Worm (Caenorhabditis elegans) whole organism, midembryonic: ENCODE data around the gene pgp-7.

Experiments
- T22C8.4 ChIP-seq: fragments of 200-800 bp; sonication (Bioruptor generic); IDR thresholded peaks from 2 replicates; pipeline ENCODE4 v1.3.6; 2022; ENCODE audit warnings: missing genetic modification characterization, missing compliant biosample characterization
- cog-1 ChIP-seq: sonication (generic microtip); optimal IDR thresholded peaks from 2 replicates; lab custom pipeline; 2016; ENCODE audit warnings: missing genetic modification characterization, missing compliant biosample characterization
- flt-1 ChIP-seq: fragments of 200-800 bp; sonication (Bioruptor generic); IDR thresholded peaks from 2 replicates; pipeline ENCODE4 v1.3.6; 2022; ENCODE audit warnings: missing genetic modification characterization, missing compliant biosample characterization
- klf-2 ChIP-seq: fragments of 200-800 bp; sonication (Bioruptor generic); conservative IDR thresholded peaks from 2 replicates; pipeline ENCODE4 v1.3.6; 2022; ENCODE audit warnings: missing genetic modification reagents, missing genetic modification characterization, missing compliant biosample characterization
- med-1 ChIP-seq: sonication (generic microtip); optimal IDR thresholded peaks from 2 replicates; lab custom pipeline; 2017; ENCODE audit warnings: missing genetic modification characterization, mild to moderate bottlenecking, missing compliant biosample characterization, antibody characterized with exemption, missing genetic modification reagents; ENCODE audit not compliant: insufficient read depth
- ref-1 ChIP-seq: fragments of 200-800 bp; sonication (Bioruptor generic); conservative IDR thresholded peaks from 2 replicates; pipeline ENCODE4 v1.3.6; 2022; ENCODE audit warnings: missing genetic modification reagents, missing genetic modification characterization, missing compliant biosample characterization
- tab-1 ChIP-seq: fragments of 200-800 bp; sonication (Bioruptor generic); IDR thresholded peaks from 2 replicates; pipeline ENCODE4 v1.3.6; 2022; ENCODE audit warnings: missing genetic modification characterization, missing compliant biosample characterization
- ztf-23 ChIP-seq: fragments of 200-800 bp; sonication (Bioruptor generic); IDR thresholded peaks from 2 replicates; pipeline ENCODE4 v1.3.6; 2022; ENCODE audit warnings: missing genetic modification reagents, missing genetic modification characterization, missing compliant biosample characterization
- ztf-29 ChIP-seq: fragments of 200-800 bp; sonication (Bioruptor generic); IDR thresholded peaks from 2 replicates; pipeline ENCODE4 v1.3.6; 2022; ENCODE audit warnings: missing genetic modification reagents, missing genetic modification characterization, missing compliant biosample characterization

DNA sequence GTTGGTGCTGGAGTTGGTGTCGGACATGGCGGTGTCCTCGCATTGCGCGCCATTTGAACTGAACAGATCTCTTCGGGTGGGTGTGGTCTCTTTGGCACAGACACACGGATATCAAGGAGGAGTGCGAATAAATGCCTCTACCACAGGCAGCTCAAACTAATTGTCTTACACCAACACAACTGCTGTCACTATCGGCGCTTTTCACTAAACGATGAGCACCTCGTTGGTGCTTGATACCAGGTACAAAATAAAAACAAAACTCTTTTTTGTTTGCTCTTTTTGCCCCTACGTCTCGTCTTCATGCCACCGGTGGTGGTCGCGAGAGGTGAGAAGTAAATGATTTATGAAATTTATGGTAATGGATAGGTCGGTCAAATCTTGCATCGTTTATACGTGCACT, 40.7 kb upstream of the pgp-7 start, which contains the start of gene F47B10.8:
- TF ChIP-seq flt-1 (GFP tag; lab: Robert Waterston, UW) = no peak
- TF ChIP-seq med-1 (GFP tag; lab: Kevin White, UChicago) = no peak
- no peak for TF ChIP-seq cog-1 (tag; lab: Kevin White, UChicago)
- TF ChIP-seq ztf-23 (GFP tag; lab: Robert Waterston, UW) = no peak
- TF ChIP-seq T22C8.4 (GFP tag; lab: Robert Waterston, UW) = no peak
- no peak for TF ChIP-seq tab-1 (GFP tag; lab: Robert Waterston, UW)
- TF ChIP-seq ref-1 = no peak
- TF ChIP-seq klf-2 = no peak
- no peak for TF ChIP-seq ztf-29 (GFP tag; lab: Robert Waterston, UW)
